Worm (Caenorhabditis elegans) whole organism, L3 larva: ENCODE measurements around the gene Y54G2A.13.

Experiments
- ceh-82 ChIP-seq: fragments of 150-350 bp; optimal IDR thresholded peaks from 2 replicates; lab custom pipeline; 2014; ENCODE audit warnings: missing biosample characterization, missing genetic modification characterization
- egl-27 ChIP-seq: sonication (generic microtip); optimal IDR thresholded peaks from 4 replicates; lab custom pipeline; 2017; ENCODE audit warnings: missing biosample characterization, missing genetic modification reagents, missing genetic modification characterization
- fkh-10 ChIP-seq: sonication (generic microtip); optimal IDR thresholded peaks from 2 replicates; lab custom pipeline; 2017; ENCODE audit warnings: missing biosample characterization, missing genetic modification reagents, missing genetic modification characterization
- fkh-2 ChIP-seq: fragments of 150-350 bp; optimal IDR thresholded peaks from 2 replicates; lab custom pipeline; 2014; ENCODE audit warnings: missing biosample characterization, missing genetic modification reagents, missing genetic modification characterization
- fos-1 ChIP-seq: fragments of 150-350 bp; optimal IDR thresholded peaks from 2 replicates; lab custom pipeline; 2014; ENCODE audit warnings: missing biosample characterization, missing genetic modification characterization
- mml-1 ChIP-seq: fragments of 150-350 bp; sonication (generic microtip); optimal IDR thresholded peaks from 3 replicates; lab custom pipeline; 2014; ENCODE audit warnings: missing biosample characterization, missing genetic modification characterization
- nhr-11 ChIP-seq: fragments of 150-350 bp; optimal IDR thresholded peaks from 2 replicates; lab custom pipeline; 2014; ENCODE audit warnings: missing biosample characterization, missing genetic modification characterization
- nhr-25 ChIP-seq: sonication (generic microtip); optimal IDR thresholded peaks from 2 replicates; lab custom pipeline; 2017; ENCODE audit warnings: missing biosample characterization, missing genetic modification characterization
- nhr-28 ChIP-seq: fragments of 150-350 bp; optimal IDR thresholded peaks from 2 replicates; lab custom pipeline; 2014; ENCODE audit warnings: missing biosample characterization, missing genetic modification characterization
- pha-4 ChIP-seq: fragments of 150-350 bp; optimal IDR thresholded peaks from 2 replicates; lab custom pipeline; 2014; ENCODE audit warnings: missing biosample characterization, missing genetic modification reagents, missing genetic modification characterization
- zag-1 ChIP-seq: fragments of 150-350 bp; optimal IDR thresholded peaks from 2 replicates; lab custom pipeline; 2014; ENCODE audit warnings: missing biosample characterization, missing genetic modification characterization
- ztf-11 ChIP-seq: fragments of 150-350 bp; optimal IDR thresholded peaks from 2 replicates; lab custom pipeline; 2014; ENCODE audit warnings: missing biosample characterization, missing genetic modification characterization

- TF ChIP-seq fkh-10 (GFP tag; lab: Kevin White, UChicago) (no peak), zag-1 (no peak), mml-1 (tag; lab: Kevin White, UChicago) (no peak), nhr-11 (tag; lab: Kevin White, UChicago) (no peak), fkh-2 (no peak), fos-1 (tag; lab: Kevin White, UChicago) (no peak), pha-4 (tag; lab: Kevin White, UChicago) (no peak), ceh-82 (tag; lab: Kevin White, UChicago) (no peak), nhr-28 (tag; lab: Kevin White, UChicago) (no peak), nhr-25 (tag; lab: Kevin White, UChicago) (no peak), ztf-11 (tag; lab: Kevin White, UChicago) (no peak), egl-27 (no peak)
Observed at ce11 chrIV:2864743-2865142, 45.2 kb upstream of the Y54G2A.13 start, which contains the start of gene Y54G2A.16.
